Worm (Caenorhabditis elegans): ENCODE measurements around the gene Y2H9A.4.
A peak's percentile ranks its signal among the peaks of the same experiment; 100 is the strongest.

The Y2H9A.4 gene

ce11 chrV:13445229-13445949 is at the start of gene Y2H9A.4:
Gene Y2H9A.4, plus strand, starts transcription at chrV:13445899.
- TF ChIP-seq W03F9.2 (tag; optimal IDR thresholded peaks at IDR 0.05) (no peak), him-1 (tag; optimal IDR thresholded peaks at IDR 0.05) (no peak), dao-5 (tag; optimal IDR thresholded peaks at IDR 0.05) (no peak)

- TF ChIP-seq W03F9.2 (tag; optimal IDR thresholded peaks at IDR 0.05) (no peak), him-1 (tag; optimal IDR thresholded peaks at IDR 0.05) (peak; percentile 70)
Observed at ce11 chrV:13396426-13396825, 49.3 kb upstream of the Y2H9A.4 start.

ce11 chrV:13401669-13402068 is 44.0 kb upstream of the Y2H9A.4 start:
- TF ChIP-seq dao-5 (tag; optimal IDR thresholded peaks at IDR 0.05), result no peak
- no peak for TF ChIP-seq W03F9.2 (tag; optimal IDR thresholded peaks at IDR 0.05)
- TF ChIP-seq him-1 (tag; optimal IDR thresholded peaks at IDR 0.05), result no peak

DNA sequence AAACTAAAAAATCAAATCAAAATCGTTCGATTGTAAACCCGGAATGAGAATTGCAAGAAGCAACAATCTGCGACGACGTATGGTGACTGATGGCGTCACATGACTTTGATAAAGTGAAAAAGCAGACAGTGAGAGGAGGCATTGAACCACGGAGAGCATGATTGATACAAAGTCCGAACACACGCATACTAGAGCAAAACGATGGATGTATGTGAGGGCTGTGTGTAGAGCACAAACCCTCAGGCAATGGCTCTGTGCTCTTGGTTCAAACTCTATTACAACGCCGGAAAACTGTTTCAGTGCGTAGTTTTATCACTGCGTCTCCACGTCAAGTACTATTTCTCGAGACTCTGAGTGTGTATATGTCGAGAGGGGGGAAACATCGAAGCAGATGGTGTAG is 43.2 kb upstream of the Y2H9A.4 start:
- TF ChIP-seq W03F9.2 (tag; optimal IDR thresholded peaks at IDR 0.05), result no peak
- TF ChIP-seq him-1 (tag; optimal IDR thresholded peaks at IDR 0.05), result no peak
- TF ChIP-seq dao-5 (tag; optimal IDR thresholded peaks at IDR 0.05), result no peak

ce11 chrV:13406032-13406431 is 39.7 kb upstream of the Y2H9A.4 start, which contains the start of gene cutl-1:
Gene cutl-1, minus strand, starts transcription at chrV:13406114.
- TF ChIP-seq him-1 (tag; optimal IDR thresholded peaks at IDR 0.05) (no peak), dao-5 (tag; optimal IDR thresholded peaks at IDR 0.05) (no peak), W03F9.2 (tag; optimal IDR thresholded peaks at IDR 0.05) (no peak)

DNA sequence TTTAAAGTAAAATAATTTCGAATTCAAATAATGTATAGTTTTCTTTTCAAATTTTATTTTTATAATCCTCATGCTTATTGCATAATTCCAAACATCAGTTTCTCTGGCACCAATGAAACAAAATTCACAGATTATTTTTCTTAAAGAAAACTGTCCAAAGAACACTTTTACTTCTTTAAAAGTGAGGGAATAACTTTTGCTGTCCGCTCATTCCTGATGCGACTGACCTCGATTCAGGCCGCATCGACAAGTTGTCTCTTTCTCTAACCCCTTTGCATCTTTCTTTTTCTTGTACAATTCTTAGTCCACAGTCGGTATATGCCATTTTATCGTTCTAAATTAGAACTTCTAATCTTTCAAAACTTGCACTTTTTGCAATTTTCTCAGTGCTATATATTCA is 39.2 kb upstream of the Y2H9A.4 start, which contains the start of gene F53F1.2:
F53F1.2 (plus strand) TSS at position 306 of the 400 bp plus-strand sequence.
- TF ChIP-seq W03F9.2 (tag; optimal IDR thresholded peaks at IDR 0.05) (no peak), him-1 (tag; optimal IDR thresholded peaks at IDR 0.05) (no peak), dao-5 (tag; optimal IDR thresholded peaks at IDR 0.05) (no peak)

ce11 chrV:13407913-13408312 is 37.8 kb upstream of the Y2H9A.4 start, which contains the start of gene F53F1.3:
Gene F53F1.3, plus strand, starts transcription at chrV:13408242.
- TF ChIP-seq him-1 (tag; optimal IDR thresholded peaks at IDR 0.05) (no peak), W03F9.2 (tag; optimal IDR thresholded peaks at IDR 0.05) (no peak), dao-5 (tag; optimal IDR thresholded peaks at IDR 0.05) (no peak)

ce11 chrV:13408440-13408839 is 37.3 kb upstream of the Y2H9A.4 start:
- TF ChIP-seq W03F9.2 (tag; optimal IDR thresholded peaks at IDR 0.05) (no peak), him-1 (tag; optimal IDR thresholded peaks at IDR 0.05) (no peak), dao-5 (tag; optimal IDR thresholded peaks at IDR 0.05) (no peak)

- TF ChIP-seq dao-5 (tag; optimal IDR thresholded peaks at IDR 0.05) (no peak), him-1 (tag; optimal IDR thresholded peaks at IDR 0.05) (no peak), W03F9.2 (tag; optimal IDR thresholded peaks at IDR 0.05) (no peak)
Observed at ce11 chrV:13409089-13409488, 36.6 kb upstream of the Y2H9A.4 start.

ce11 chrV:13410688-13411087 is 35.0 kb upstream of the Y2H9A.4 start, which contains the start of gene F53F1.4:
Gene F53F1.4, plus strand, starts transcription at chrV:13411077.
- TF ChIP-seq dao-5 (tag; optimal IDR thresholded peaks at IDR 0.05) (no peak), W03F9.2 (tag; optimal IDR thresholded peaks at IDR 0.05) (no peak), him-1 (tag; optimal IDR thresholded peaks at IDR 0.05) (no peak)

ce11 chrV:13411225-13411991 is 34.3 kb upstream of the Y2H9A.4 start:
- no peak for TF ChIP-seq W03F9.2 (tag; optimal IDR thresholded peaks at IDR 0.05)
- no peak for TF ChIP-seq dao-5 (tag; optimal IDR thresholded peaks at IDR 0.05)
- TF ChIP-seq him-1 (tag; optimal IDR thresholded peaks at IDR 0.05), result no peak

DNA sequence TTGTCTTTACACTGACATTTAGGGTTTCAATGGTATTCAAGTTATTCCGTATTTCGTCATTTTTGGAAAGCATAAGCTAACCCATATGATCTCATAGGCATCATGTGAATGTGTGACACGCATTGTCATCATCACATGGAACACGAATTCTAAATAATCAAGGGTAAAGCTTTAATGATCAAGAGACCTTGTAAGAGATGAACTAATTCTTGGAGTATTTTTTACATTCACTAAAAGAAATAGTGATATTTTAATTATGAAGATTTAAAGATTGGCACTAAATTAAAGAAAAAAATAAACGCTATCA is 33.8 kb upstream of the Y2H9A.4 start:
- no peak for TF ChIP-seq W03F9.2 (tag; optimal IDR thresholded peaks at IDR 0.05)

- TF ChIP-seq him-1 (tag; optimal IDR thresholded peaks at IDR 0.05) (no peak), dao-5 (tag; optimal IDR thresholded peaks at IDR 0.05) (no peak), W03F9.2 (tag; optimal IDR thresholded peaks at IDR 0.05) (no peak)
Observed at ce11 chrV:13413301-13413700, 32.4 kb upstream of the Y2H9A.4 start.

DNA sequence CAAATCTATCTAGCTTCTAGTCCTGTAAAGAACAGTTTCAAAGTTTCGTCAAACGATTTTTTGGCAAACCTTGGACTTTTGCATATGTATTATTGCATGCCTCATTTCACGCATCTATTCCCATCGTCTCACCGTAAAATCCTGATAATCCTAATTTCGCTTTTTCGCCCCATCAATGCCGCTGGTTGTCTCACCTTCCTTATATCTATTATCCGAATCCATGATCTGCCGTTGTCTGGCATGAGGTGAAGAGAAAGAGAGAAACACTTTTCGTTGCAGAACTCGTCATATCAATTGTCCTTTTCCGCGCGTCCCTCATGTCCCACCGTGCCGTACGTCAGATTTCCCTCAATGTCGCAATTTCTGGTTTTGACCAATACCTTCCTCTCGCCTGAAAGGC is 31.1 kb upstream of the Y2H9A.4 start, which contains the start of gene cut-2:
cut-2 (plus strand) TSS at position 365 of the 400 bp plus-strand sequence.
- no peak for TF ChIP-seq him-1 (tag; optimal IDR thresholded peaks at IDR 0.05)
- TF ChIP-seq dao-5 (tag; optimal IDR thresholded peaks at IDR 0.05), result no peak
- no peak for TF ChIP-seq W03F9.2 (tag; optimal IDR thresholded peaks at IDR 0.05)
